Fruit fly (Drosophila melanogaster): Measurements from ENCODE around the gene Diedel.
A peak's percentile ranks its signal among the peaks of the same experiment; 100 is the strongest.

Gene Diedel

DNA sequence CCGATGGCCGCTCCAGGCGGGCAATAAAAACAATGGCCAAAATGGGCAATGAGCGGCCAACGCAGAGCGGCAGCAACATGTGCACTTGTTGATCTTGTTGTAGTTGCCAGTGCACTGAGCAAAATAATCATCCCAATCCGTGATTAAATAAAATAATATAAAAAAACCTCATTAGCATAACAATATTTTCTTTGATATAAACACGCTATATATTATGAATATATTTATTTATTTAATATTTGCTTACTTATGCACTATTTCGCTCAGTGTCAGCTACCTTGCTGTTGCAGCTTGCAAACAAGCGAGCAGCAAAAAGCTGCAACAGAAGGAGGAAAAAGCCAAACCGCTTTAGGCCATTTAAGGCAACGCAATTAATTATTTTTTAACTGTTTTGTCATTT lies 25.7 kb downstream of the Diedel start (continued):
- TF ChIP-seq bbx (GFP tag; IDR thresholded peaks at IDR 0.05; ENCODE audit: partially characterized antibody) = no peak
- no peak for TF ChIP-seq CG8478 (optimal IDR thresholded peaks at IDR 0.05)
- TF ChIP-seq dati (GFP tag; IDR thresholded peaks at IDR 0.05) = no peak
- no peak for TF ChIP-seq Mrtf (GFP tag; IDR thresholded peaks at IDR 0.05)
- TF ChIP-seq CG14965 (GFP tag; optimal IDR thresholded peaks at IDR 0.05; ENCODE audit: borderline replicate concordance) = no peak
- TF ChIP-seq sug (tag; optimal IDR thresholded peaks at IDR 0.05) = no peak
- no peak for TF ChIP-seq fd64A (GFP tag; optimal IDR thresholded peaks at IDR 0.05)
- TF ChIP-seq org-1 (GFP tag; optimal IDR thresholded peaks at IDR 0.05) = no peak
- no peak for TF ChIP-seq Fer2 (tag; optimal IDR thresholded peaks at IDR 0.05)
- TF ChIP-seq twi (tag; optimal IDR thresholded peaks at IDR 0.05) = no peak
- no peak for TF ChIP-seq danr (GFP tag; IDR thresholded peaks at IDR 0.05)
- TF ChIP-seq eyg (GFP tag; optimal IDR thresholded peaks at IDR 0.05) = no peak
- TF ChIP-seq CG32767 (GFP tag; IDR thresholded peaks at IDR 0.05) = no peak
- no peak for TF ChIP-seq crc (GFP tag; optimal IDR thresholded peaks at IDR 0.05)
- TF ChIP-seq CG6683 (GFP tag; optimal IDR thresholded peaks at IDR 0.05) = no peak
- TF ChIP-seq Dip3 (GFP tag; optimal IDR thresholded peaks at IDR 0.05) = no peak
- TF ChIP-seq CG17328 (GFP tag; IDR thresholded peaks at IDR 0.05) = peak; percentile 62; the same call in 1 of the 2 replicates
- no peak for TF ChIP-seq dimm (GFP tag; IDR thresholded peaks at IDR 0.05)
- TF ChIP-seq slou (GFP tag; optimal IDR thresholded peaks at IDR 0.05) = no peak
- TF ChIP-seq PHDP (tag; optimal IDR thresholded peaks at IDR 0.05) = peak; percentile 31
- TF ChIP-seq CG17186 (GFP tag; optimal IDR thresholded peaks at IDR 0.05) = no peak
- no peak for TF ChIP-seq CG3065 (GFP tag; optimal IDR thresholded peaks at IDR 0.05)
- no peak for TF ChIP-seq Nf-YB (GFP tag; optimal IDR thresholded peaks at IDR 0.05)
- no peak for TF ChIP-seq lmd (GFP tag; IDR thresholded peaks at IDR 0.05)
- no peak for TF ChIP-seq CG10431 (GFP tag; optimal IDR thresholded peaks at IDR 0.05)
- peak; percentile 10 for TF ChIP-seq Spps (tag; optimal IDR thresholded peaks at IDR 0.05)
- TF ChIP-seq HmgD (GFP tag; optimal IDR thresholded peaks at IDR 0.05) = no peak
- TF ChIP-seq Atf6 (GFP tag; IDR thresholded peaks at IDR 0.05) = no peak
- TF ChIP-seq CG3995 (GFP tag; optimal IDR thresholded peaks at IDR 0.05) = no peak
- peak; percentile 17 for TF ChIP-seq CG10267 (tag; optimal IDR thresholded peaks at IDR 0.05)
- TF ChIP-seq Bteb2 (GFP tag; optimal IDR thresholded peaks at IDR 0.05) = no peak
- peak; percentile 16 for TF ChIP-seq CG2875 (GFP tag; optimal IDR thresholded peaks at IDR 0.05)
- TF ChIP-seq CG32772 (GFP tag; IDR thresholded peaks at IDR 0.05) = peak; percentile 30; the same call in 1 of the 2 replicates
- no peak for TF ChIP-seq salm (tag; optimal IDR thresholded peaks at IDR 0.05)
- no peak for TF ChIP-seq CG12071 (GFP tag; optimal IDR thresholded peaks at IDR 0.05)
- TF ChIP-seq CG2120 (GFP tag; optimal IDR thresholded peaks at IDR 0.05) = no peak
- no peak for TF ChIP-seq Oaz (GFP tag; IDR thresholded peaks at IDR 0.05)
- peak; percentile 36 for TF ChIP-seq gsb-n (tag; optimal IDR thresholded peaks at IDR 0.05)
- no peak for TF ChIP-seq chinmo (GFP tag; IDR thresholded peaks at IDR 0.05; ENCODE audit: partially characterized antibody)
- TF ChIP-seq CG6813 (GFP tag; optimal IDR thresholded peaks at IDR 0.05) = no peak
- no peak for TF ChIP-seq wdn (GFP tag; IDR thresholded peaks at IDR 0.05)
- no peak for TF ChIP-seq Mad (GFP tag; optimal IDR thresholded peaks at IDR 0.05)
- TF ChIP-seq ab (GFP tag; optimal IDR thresholded peaks at IDR 0.05) = no peak
- TF ChIP-seq Elba2 (GFP tag; optimal IDR thresholded peaks at IDR 0.05) = no peak
- no peak for TF ChIP-seq CG9797 (GFP tag; optimal IDR thresholded peaks at IDR 0.05)
- TF ChIP-seq tin (GFP tag; optimal IDR thresholded peaks at IDR 0.05) = no peak
- no peak for TF ChIP-seq sc (optimal IDR thresholded peaks at IDR 0.05)
- no peak for TF ChIP-seq sc (GFP tag; optimal IDR thresholded peaks at IDR 0.05)
- TF ChIP-seq CG12155 (GFP tag; optimal IDR thresholded peaks at IDR 0.05) = no peak
- TF ChIP-seq maf-S (GFP tag; optimal IDR thresholded peaks at IDR 0.05) = no peak
- no peak for TF ChIP-seq luna (GFP tag; optimal IDR thresholded peaks at IDR 0.05)
- no peak for TF ChIP-seq schlank (tag; optimal IDR thresholded peaks at IDR 0.05)
- peak; percentile 40 for TF ChIP-seq CG17359 (tag; optimal IDR thresholded peaks at IDR 0.05)
